Worm (Caenorhabditis elegans): Measurements from ENCODE around the gene ttll-9.

- no peak for TF ChIP-seq nhr-76 (tag; optimal IDR thresholded peaks at IDR 0.05)
- TF ChIP-seq unc-62 (GFP tag; optimal IDR thresholded peaks at IDR 0.05): no peak
- no peak for TF ChIP-seq hlh-4 (tag; optimal IDR thresholded peaks at IDR 0.05)
- no peak for TF ChIP-seq nhr-90 (tag; optimal IDR thresholded peaks at IDR 0.05; ENCODE audit: poor library complexity)
These were observed 41.9 kb upstream of the ttll-9 start, which contains the start of gene F31D4.8 for ce11 chrV:20868329-20868728.

Measured in whole organism, L1 larva.